Worm (Caenorhabditis elegans) whole organism, early embryonic: Measurements from ENCODE around the gene str-35.
"Not testable (repeated sequence)": the region's sequence is repeated elsewhere in the genome, so short reads cannot be mapped to it uniquely, and the experiment has no call there.

Experiments used
- ama-1 ChIP-seq: fragments of 150-350 bp; optimal IDR thresholded peaks from 2 replicates; lab custom pipeline; 2014
- ceh-13 ChIP-seq: fragments of 200-800 bp; sonication (Bioruptor generic); optimal IDR thresholded peaks from 2 replicates; lab custom pipeline; 2018; ENCODE audit warnings: mild to moderate bottlenecking, missing genetic modification characterization, missing compliant biosample characterization
- ceh-36 ChIP-seq: sonication (generic microtip); optimal IDR thresholded peaks from 2 replicates; lab custom pipeline; 2016; ENCODE audit warnings: missing genetic modification characterization, inconsistent platforms, missing compliant biosample characterization
- hmbx-1 ChIP-seq: sonication (generic microtip); optimal IDR thresholded peaks from 2 replicates; lab custom pipeline; 2016; ENCODE audit warnings: mild to moderate bottlenecking, missing genetic modification characterization, missing compliant biosample characterization

DNA sequence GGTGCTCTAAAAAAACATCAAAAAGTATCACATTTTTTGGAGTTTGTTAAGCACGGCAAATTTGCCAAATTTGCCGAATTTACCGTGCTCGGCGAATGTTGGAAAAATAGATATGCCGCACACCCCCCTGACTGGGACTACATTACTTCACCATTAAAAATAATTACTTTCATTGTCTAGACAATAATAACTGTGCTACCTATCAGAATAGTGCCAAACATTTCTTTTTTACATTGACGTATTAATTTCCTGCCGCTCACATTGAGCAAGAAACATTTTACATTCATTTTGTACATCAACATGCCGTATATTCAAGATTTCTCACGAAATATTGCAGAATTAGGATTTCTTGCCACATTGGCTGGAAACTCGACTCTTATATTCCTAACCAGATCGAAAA, at the start of gene str-35:
- not testable (repeated sequence) for TF ChIP-seq ama-1; ceh-36; hmbx-1 (tag; lab: Kevin White, UChicago); ceh-13 (GFP tag; lab: Kevin White, UChicago)
